Worm (Caenorhabditis elegans): Measurements from ENCODE around the gene T21E8.6.

DNA sequence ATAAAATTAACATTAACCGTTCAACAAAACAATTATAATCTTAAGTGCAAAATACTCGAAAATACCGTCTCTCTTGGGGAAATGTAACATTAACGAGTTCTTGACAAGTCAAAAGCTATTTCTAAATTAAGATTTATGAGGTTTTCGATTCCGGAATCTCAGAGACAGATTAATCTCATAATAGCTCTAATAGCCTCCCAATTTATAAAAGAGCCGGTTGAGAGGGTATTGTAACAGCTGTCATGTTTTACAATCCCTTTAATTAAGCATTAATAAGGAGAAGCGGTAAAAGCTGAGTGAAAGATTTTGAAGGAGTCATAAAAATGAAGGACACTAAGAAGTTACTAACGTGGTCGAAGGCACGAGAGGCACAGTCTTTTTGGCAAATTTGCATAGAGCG is 30.3 kb upstream of the T21E8.6 start:
- no peak for TF ChIP-seq hlh-30 (tag; optimal IDR thresholded peaks at IDR 0.05; ENCODE audit: insufficient read depth)
- no peak for TF ChIP-seq che-1 (tag; optimal IDR thresholded peaks at IDR 0.05)
- no peak for TF ChIP-seq tbx-2 (tag; optimal IDR thresholded peaks at IDR 0.05)
- TF ChIP-seq ceh-19 (GFP tag; optimal IDR thresholded peaks at IDR 0.05) = no peak
- TF ChIP-seq nhr-232 (tag; optimal IDR thresholded peaks at IDR 0.05) = no peak
- TF ChIP-seq ztf-16 (tag; optimal IDR thresholded peaks at IDR 0.05) = no peak
- no peak for TF ChIP-seq ama-1 (optimal IDR thresholded peaks at IDR 0.05)
- no peak for TF ChIP-seq ceh-14 (tag; optimal IDR thresholded peaks at IDR 0.05)

Data from whole organism, late embryonic.